Worm (Caenorhabditis elegans) whole organism, L1 larva: ENCODE data around the gene T09F3.5.

Experiments used
- C16A3.4 ChIP-seq: fragments of 150-350 bp; optimal IDR thresholded peaks from 2 replicates; lab custom pipeline; 2014; ENCODE audit warnings: missing biosample characterization, missing genetic modification characterization
- C34B4.2 ChIP-seq: sonication (generic microtip); optimal IDR thresholded peaks from 2 replicates; lab custom pipeline; 2017; ENCODE audit warnings: mild to moderate bottlenecking, missing genetic modification characterization, missing compliant biosample characterization
- F16B12.6 ChIP-seq: fragments of 150-350 bp; optimal IDR thresholded peaks from 2 replicates; lab custom pipeline; 2014; ENCODE audit warnings: missing biosample characterization, missing genetic modification characterization
- Y116A8C.19 ChIP-seq: sonication (generic microtip); optimal IDR thresholded peaks from 2 replicates; lab custom pipeline; 2016; ENCODE audit warnings: missing compliant biosample characterization, missing genetic modification characterization, borderline replicate concordance
- aha-1 ChIP-seq: fragments of 150-350 bp; optimal IDR thresholded peaks from 2 replicates; lab custom pipeline; 2014; ENCODE audit warnings: missing biosample characterization, missing genetic modification characterization
- aly-2 ChIP-seq: fragments of 150-350 bp; optimal IDR thresholded peaks from 2 replicates; lab custom pipeline; 2014; ENCODE audit warnings: missing biosample characterization, missing genetic modification characterization
- blmp-1 ChIP-seq: fragments of 150-350 bp; optimal IDR thresholded peaks from 2 replicates; lab custom pipeline; 2014; ENCODE audit warnings: missing biosample characterization, missing genetic modification characterization
- ceh-8 ChIP-seq: fragments of 200-800 bp; sonication (Bioruptor generic); optimal IDR thresholded peaks from 2 replicates; lab custom pipeline; 2018; ENCODE audit warnings: mild to moderate bottlenecking, missing genetic modification characterization, moderate library complexity, missing compliant biosample characterization
- ceh-90 ChIP-seq: sonication (generic microtip); optimal IDR thresholded peaks from 2 replicates; lab custom pipeline; 2016; ENCODE audit warnings: missing genetic modification characterization, missing compliant biosample characterization
- ces-1 ChIP-seq: fragments of 150-350 bp; optimal IDR thresholded peaks from 2 replicates; lab custom pipeline; 2014; ENCODE audit warnings: missing biosample characterization, missing genetic modification reagents, missing genetic modification characterization
- dpl-1 ChIP-seq, 3 experiments: fragments of 150-350 bp in 2 of 3; sonication (generic microtip) in 1 of 3; optimal IDR thresholded peaks; 2 replicates each; lab custom pipeline; 2014 to 2017; ENCODE audit warnings: missing biosample characterization in 3 of 3, missing genetic modification characterization in 3 of 3, missing genetic modification reagents in 3 of 3
- dsc-1 ChIP-seq: sonication (generic microtip); optimal IDR thresholded peaks from 2 replicates; lab custom pipeline; 2016; ENCODE audit warnings: mild to moderate bottlenecking, missing genetic modification characterization, missing compliant biosample characterization
- efl-3 ChIP-seq: fragments of 200-800 bp; sonication (Bioruptor generic); optimal IDR thresholded peaks from 2 replicates; lab custom pipeline; 2018; ENCODE audit warnings: mild to moderate bottlenecking, missing genetic modification characterization, missing compliant biosample characterization
- egl-27 ChIP-seq, 2 experiments: fragments of 150-350 bp in 1 of 2; sonication (generic microtip); optimal IDR thresholded peaks; 3 replicates each; lab custom pipeline; 2017 to 2018; ENCODE audit warnings: missing biosample characterization in 2 of 2, missing genetic modification characterization in 2 of 2, missing genetic modification reagents in 2 of 2
- elt-2 ChIP-seq: sonication (generic microtip); optimal IDR thresholded peaks from 2 replicates; lab custom pipeline; 2016; ENCODE audit warnings: missing genetic modification characterization, mild to moderate bottlenecking, inconsistent platforms, missing compliant biosample characterization, missing genetic modification reagents
- elt-3 ChIP-seq, 6 experiments: fragments of 150-350 bp in 1 of 6; sonication (generic microtip); optimal IDR thresholded peaks; 2 replicates each; lab custom pipeline; 2017 to 2018; ENCODE audit warnings: missing biosample characterization in 6 of 6, missing genetic modification characterization in 6 of 6, inconsistent platforms in 1 of 6
- fkh-10 ChIP-seq: sonication (generic microtip); optimal IDR thresholded peaks from 2 replicates; lab custom pipeline; 2017; ENCODE audit warnings: missing biosample characterization, missing genetic modification reagents, missing genetic modification characterization
- fkh-8 ChIP-seq: sonication (generic microtip); optimal IDR thresholded peaks from 2 replicates; lab custom pipeline; 2016; ENCODE audit warnings: mild to moderate bottlenecking, missing genetic modification characterization, missing compliant biosample characterization
- fos-1 ChIP-seq: fragments of 150-350 bp; optimal IDR thresholded peaks from 2 replicates; lab custom pipeline; 2014; ENCODE audit warnings: missing biosample characterization, missing genetic modification characterization
- grh-1 ChIP-seq: fragments of 200-800 bp; sonication (Bioruptor generic); IDR thresholded peaks from 2 replicates; pipeline ENCODE4 v1.3.6; 2022; ENCODE audit warnings: missing genetic modification reagents, missing genetic modification characterization, missing compliant biosample characterization
- hlh-4 ChIP-seq: sonication (generic microtip); optimal IDR thresholded peaks from 2 replicates; lab custom pipeline; 2016; ENCODE audit warnings: mild to moderate bottlenecking, missing genetic modification characterization, missing compliant biosample characterization
- hpl-2 ChIP-seq: fragments of 150-350 bp; optimal IDR thresholded peaks from 2 replicates; lab custom pipeline; 2014; ENCODE audit warnings: missing biosample characterization, missing genetic modification reagents, missing genetic modification characterization
- irx-1 ChIP-seq: sonication (generic microtip); optimal IDR thresholded peaks from 2 replicates; lab custom pipeline; 2016; ENCODE audit warnings: missing genetic modification characterization, missing compliant biosample characterization
- jun-1 ChIP-seq: fragments of 150-350 bp; optimal IDR thresholded peaks from 2 replicates; lab custom pipeline; 2014; ENCODE audit warnings: missing biosample characterization, missing genetic modification reagents, missing genetic modification characterization
- lin-13 ChIP-seq: fragments of 150-350 bp; optimal IDR thresholded peaks from 2 replicates; lab custom pipeline; 2014; ENCODE audit warnings: missing biosample characterization, missing genetic modification reagents, missing genetic modification characterization
- lin-14 ChIP-seq: fragments of 200-800 bp; sonication (Bioruptor generic); optimal IDR thresholded peaks from 2 replicates; lab custom pipeline; 2018; ENCODE audit warnings: mild to moderate bottlenecking, missing genetic modification characterization, moderate library complexity, missing compliant biosample characterization
- lin-35 ChIP-seq, 2 experiments: fragments of 150-350 bp; optimal IDR thresholded peaks; 2 replicates each; lab custom pipeline; 2014; ENCODE audit warnings: missing biosample characterization in 2 of 2, missing genetic modification characterization in 2 of 2, missing genetic modification reagents in 2 of 2
- lin-39 ChIP-seq: fragments of 150-350 bp; optimal IDR thresholded peaks from 2 replicates; lab custom pipeline; 2014; ENCODE audit warnings: missing biosample characterization, missing genetic modification reagents, missing genetic modification characterization
- lsy-2 ChIP-seq, 2 experiments: fragments of 150-350 bp; optimal IDR thresholded peaks; 2 replicates each; lab custom pipeline; 2014; ENCODE audit warnings: missing biosample characterization in 2 of 2, missing genetic modification characterization in 2 of 2
- mdl-1 ChIP-seq, 2 experiments: fragments of 150-350 bp; optimal IDR thresholded peaks; 2 replicates each; lab custom pipeline; 2014 to 2017; ENCODE audit warnings: missing biosample characterization in 2 of 2, missing genetic modification characterization in 2 of 2, inconsistent platforms in 1 of 2
- mef-2 ChIP-seq: fragments of 150-350 bp; optimal IDR thresholded peaks from 2 replicates; lab custom pipeline; 2014; ENCODE audit warnings: missing biosample characterization, missing genetic modification characterization
- nhr-12 ChIP-seq: sonication (generic microtip); optimal IDR thresholded peaks from 2 replicates; lab custom pipeline; 2017; ENCODE audit warnings: missing biosample characterization, missing genetic modification characterization
- nhr-19 ChIP-seq: fragments of 200-800 bp; sonication (Bioruptor generic); conservative IDR thresholded peaks from 2 replicates; pipeline ENCODE4 v1.3.6; 2022; ENCODE audit warnings: missing genetic modification characterization, missing compliant biosample characterization
- nhr-237 ChIP-seq: fragments of 150-350 bp; optimal IDR thresholded peaks from 2 replicates; lab custom pipeline; 2014; ENCODE audit warnings: missing biosample characterization, missing genetic modification characterization
- nhr-47 ChIP-seq: sonication (generic microtip); optimal IDR thresholded peaks from 2 replicates; lab custom pipeline; 2016; ENCODE audit warnings: mild to moderate bottlenecking, missing genetic modification characterization, moderate library complexity, missing compliant biosample characterization
- nhr-76 ChIP-seq: sonication (generic microtip); optimal IDR thresholded peaks from 2 replicates; lab custom pipeline; 2017; ENCODE audit warnings: missing biosample characterization, missing genetic modification characterization
- nhr-77 ChIP-seq: fragments of 150-350 bp; optimal IDR thresholded peaks from 2 replicates; lab custom pipeline; 2014; ENCODE audit warnings: missing biosample characterization, missing genetic modification characterization
- nhr-84 ChIP-seq: sonication (generic microtip); optimal IDR thresholded peaks from 2 replicates; lab custom pipeline; 2017; ENCODE audit warnings: missing biosample characterization, missing genetic modification characterization
- nhr-90 ChIP-seq: sonication (generic microtip); optimal IDR thresholded peaks from 2 replicates; lab custom pipeline; 2016; ENCODE audit warnings: mild to moderate bottlenecking, missing genetic modification characterization, missing compliant biosample characterization; ENCODE audit not compliant: poor library complexity
- pag-3 ChIP-seq: sonication (generic microtip); optimal IDR thresholded peaks from 2 replicates; lab custom pipeline; 2017; ENCODE audit warnings: missing genetic modification characterization, mild to moderate bottlenecking, missing compliant biosample characterization, antibody characterized with exemption, borderline replicate concordance; ENCODE audit not compliant: insufficient read depth
- pqm-1 ChIP-seq: sonication (generic microtip); optimal IDR thresholded peaks from 3 replicates; lab custom pipeline; 2017; ENCODE audit warnings: missing biosample characterization, missing genetic modification characterization
- skn-1 ChIP-seq: fragments of 150-350 bp; optimal IDR thresholded peaks from 2 replicates; lab custom pipeline; 2014; ENCODE audit warnings: missing biosample characterization, missing genetic modification characterization
- snpc-4 ChIP-seq: fragments of 150-350 bp; optimal IDR thresholded peaks from 2 replicates; lab custom pipeline; 2014; ENCODE audit warnings: missing biosample characterization, missing genetic modification characterization
- snu-23 ChIP-seq: sonication (generic microtip); optimal IDR thresholded peaks from 2 replicates; lab custom pipeline; 2016; ENCODE audit warnings: missing genetic modification characterization, missing compliant biosample characterization
- sox-4 ChIP-seq: sonication (generic microtip); optimal IDR thresholded peaks from 2 replicates; lab custom pipeline; 2016; ENCODE audit warnings: missing genetic modification characterization, missing compliant biosample characterization
- sptf-1 ChIP-seq: fragments of 150-350 bp; optimal IDR thresholded peaks from 2 replicates; lab custom pipeline; 2014; ENCODE audit warnings: missing biosample characterization, missing genetic modification characterization
- sup-37 ChIP-seq: fragments of 200-800 bp; sonication (Bioruptor generic); optimal IDR thresholded peaks from 2 replicates; lab custom pipeline; 2018; ENCODE audit warnings: mild to moderate bottlenecking, missing genetic modification characterization, missing compliant biosample characterization
- tbx-2 ChIP-seq: sonication (generic microtip); optimal IDR thresholded peaks from 2 replicates; lab custom pipeline; 2016; ENCODE audit warnings: missing genetic modification characterization, missing compliant biosample characterization
- tlp-1 ChIP-seq: fragments of 150-350 bp; optimal IDR thresholded peaks from 2 replicates; lab custom pipeline; 2014; ENCODE audit warnings: missing biosample characterization, missing genetic modification characterization
- unc-130 ChIP-seq: fragments of 150-350 bp; optimal IDR thresholded peaks from 2 replicates; lab custom pipeline; 2017; ENCODE audit warnings: missing biosample characterization, missing genetic modification characterization, inconsistent platforms
- unc-86 ChIP-seq: sonication (generic microtip); optimal IDR thresholded peaks from 2 replicates; lab custom pipeline; 2016; ENCODE audit warnings: missing genetic modification characterization, missing compliant biosample characterization
- zip-4 ChIP-seq: fragments of 200-800 bp; sonication (Bioruptor generic); optimal IDR thresholded peaks from 2 replicates; lab custom pipeline; 2018; ENCODE audit warnings: mild to moderate bottlenecking, missing genetic modification characterization, moderate library complexity, missing compliant biosample characterization

T09F3.5 gene

ce11 chrII:10388041-10388706, 8.5 kb upstream of the T09F3.5 start (continued):
- TF ChIP-seq sup-37 (GFP tag; lab: Kevin White, UChicago): peak; percentile 13
- TF ChIP-seq jun-1: peak; percentile 54
- no peak for TF ChIP-seq Y116A8C.19 (tag; lab: Kevin White, UChicago)
- TF ChIP-seq lin-14 (GFP tag; lab: Kevin White, UChicago): peak; percentile 85
- TF ChIP-seq nhr-19 (GFP tag; lab: Robert Waterston, UW): peak; percentile 82
- TF ChIP-seq sptf-1 (tag; lab: Kevin White, UChicago): no peak
- TF ChIP-seq nhr-90 (tag; lab: Kevin White, UChicago): peak; percentile 70
- TF ChIP-seq snu-23 (GFP tag; lab: Kevin White, UChicago): peak; percentile 80
- no peak for TF ChIP-seq sox-4
- TF ChIP-seq dpl-1 (GFP tag; optimal IDR thresholded peaks at IDR 0.05; lab: Kevin White, UChicago): peak; percentile 55 to 72 (median 69)
- no peak for TF ChIP-seq aha-1 (tag; lab: Kevin White, UChicago)
- TF ChIP-seq mdl-1 (tag; optimal IDR thresholded peaks at IDR 0.05; lab: Kevin White, UChicago): peak in 1 of 2 experiments; percentile 44
- TF ChIP-seq efl-3 (GFP tag; lab: Kevin White, UChicago): no peak
- TF ChIP-seq hpl-2 (GFP tag; lab: Kevin White, UChicago): no peak
- no peak for TF ChIP-seq ces-1 (GFP tag; lab: Kevin White, UChicago)
- TF ChIP-seq nhr-84: no peak
- no peak for TF ChIP-seq fos-1 (tag; lab: Kevin White, UChicago)
- TF ChIP-seq tlp-1: no peak
- peak; percentile 63 for TF ChIP-seq fkh-8
- TF ChIP-seq unc-86: peak; percentile 66
- peak; percentile 57; the same call in 1 of the 2 replicates for TF ChIP-seq grh-1 (GFP tag; lab: Robert Waterston, UW)
- TF ChIP-seq unc-130 (tag; lab: Kevin White, UChicago): peak; percentile 46
- peak; percentile 49 for TF ChIP-seq irx-1 (tag; lab: Kevin White, UChicago)
- peak; percentile 56 for TF ChIP-seq blmp-1 (tag; lab: Kevin White, UChicago)
- TF ChIP-seq aly-2 (tag; lab: Kevin White, UChicago): no peak
- peak; percentile 75 to 77 for TF ChIP-seq lsy-2 (tag; optimal IDR thresholded peaks at IDR 0.05; lab: Kevin White, UChicago)
- no peak for TF ChIP-seq hlh-4 (tag; lab: Kevin White, UChicago)
- no peak for TF ChIP-seq ceh-90 (tag; lab: Kevin White, UChicago)
- TF ChIP-seq fkh-10 (GFP tag; lab: Kevin White, UChicago): no peak
- TF ChIP-seq C34B4.2 (tag; lab: Kevin White, UChicago): no peak
- TF ChIP-seq nhr-76 (tag; lab: Kevin White, UChicago): no peak
- TF ChIP-seq lin-39 (tag; lab: Kevin White, UChicago): no peak
- peak; percentile 37 for TF ChIP-seq nhr-77
- no peak for TF ChIP-seq nhr-237
- peak; percentile 69 for TF ChIP-seq tbx-2
- TF ChIP-seq dsc-1: peak; percentile 73
- TF ChIP-seq elt-3 (tag; optimal IDR thresholded peaks at IDR 0.05; lab: Kevin White, UChicago): peak in 2 of 6 experiments; percentile 0 to 56
- no peak for TF ChIP-seq nhr-12 (tag; lab: Kevin White, UChicago)
- TF ChIP-seq skn-1 (tag; lab: Kevin White, UChicago): peak; percentile 61
- TF ChIP-seq snpc-4 (tag; lab: Kevin White, UChicago): peak; percentile 38
- TF ChIP-seq pag-3 (tag; lab: Kevin White, UChicago): no peak
- peak; percentile 19 for TF ChIP-seq zip-4 (GFP tag; lab: Kevin White, UChicago)
- TF ChIP-seq lin-13: peak; percentile 47
- peak; percentile 80 for TF ChIP-seq nhr-47 (tag; lab: Kevin White, UChicago)
- no peak for TF ChIP-seq F16B12.6 (tag; lab: Kevin White, UChicago)
- no peak for TF ChIP-seq egl-27 (tag; optimal IDR thresholded peaks at IDR 0.05; lab: Kevin White, UChicago)
- TF ChIP-seq lin-35 (GFP tag; optimal IDR thresholded peaks at IDR 0.05; lab: Kevin White, UChicago): peak; percentile 57 to 76
- TF ChIP-seq elt-2: peak; percentile 9
- no peak for TF ChIP-seq pqm-1
- peak; percentile 66 for TF ChIP-seq C16A3.4 (tag; lab: Kevin White, UChicago)
- no peak for TF ChIP-seq mef-2
- TF ChIP-seq ceh-8 (GFP tag; lab: Kevin White, UChicago): no peak
